Fruit fly (Drosophila melanogaster) whole organism, embryonic: ENCODE data around the gene CG10345.

ENCODE experiments used
- Atf-2 ChIP-seq: fragments of 200-800 bp; sonication (Bioruptor generic); optimal IDR thresholded peaks from 2 replicates; lab custom pipeline; 2016; ENCODE audit warnings: missing biosample characterization, missing genetic modification characterization
- BtbVII ChIP-seq: fragments of 200-800 bp; sonication (Bioruptor generic); optimal IDR thresholded peaks from 3 replicates; lab custom pipeline; 2017; ENCODE audit warnings: missing biosample characterization, mild to moderate bottlenecking, missing genetic modification characterization
- CG1024 ChIP-seq: fragments of 200-800 bp; sonication (Bioruptor generic); IDR thresholded peaks from 2 replicates; pipeline ENCODE4 v1.3.6; 2022; ENCODE audit warnings: missing biosample characterization, missing genetic modification characterization
- CG10267 ChIP-seq: fragments of 200-800 bp; sonication (Bioruptor generic); optimal IDR thresholded peaks from 2 replicates; lab custom pipeline; 2018; ENCODE audit warnings: missing biosample characterization, mild to moderate bottlenecking, missing genetic modification characterization, moderate library complexity
- CG10431 ChIP-seq: fragments of 200-800 bp; sonication (Bioruptor generic); optimal IDR thresholded peaks from 3 replicates; lab custom pipeline; 2018; ENCODE audit warnings: missing biosample characterization, mild to moderate bottlenecking, missing genetic modification characterization
- CG10543 ChIP-seq: fragments of 200-800 bp; sonication (Bioruptor generic); optimal IDR thresholded peaks from 3 replicates; lab custom pipeline; 2017; ENCODE audit warnings: missing biosample characterization, mild to moderate bottlenecking, missing genetic modification characterization, moderate library complexity
- CG10979 ChIP-seq: fragments of 200-800 bp; sonication (Bioruptor generic); optimal IDR thresholded peaks from 2 replicates; lab custom pipeline; 2018; ENCODE audit warnings: missing biosample characterization, mild to moderate bottlenecking, missing genetic modification characterization, moderate library complexity
- CG11247 ChIP-seq: fragments of 200-800 bp; sonication (Bioruptor generic); IDR thresholded peaks from 2 replicates; pipeline ENCODE4 v1.3.6; 2022; ENCODE audit warnings: missing biosample characterization, missing genetic modification characterization
- CG11504 ChIP-seq: fragments of 200-800 bp; sonication (Bioruptor generic); optimal IDR thresholded peaks from 3 replicates; lab custom pipeline; 2019; ENCODE audit warnings: missing biosample characterization, mild to moderate bottlenecking, missing genetic modification characterization, moderate library complexity
- CG12299 ChIP-seq: fragments of 200-800 bp; sonication (Bioruptor generic); optimal IDR thresholded peaks from 2 replicates; lab custom pipeline; 2018; ENCODE audit warnings: missing biosample characterization, mild to moderate bottlenecking, missing genetic modification characterization
- CG12659 ChIP-seq: fragments of 200-800 bp; sonication (Bioruptor generic); optimal IDR thresholded peaks from 3 replicates; lab custom pipeline; 2017; ENCODE audit warnings: mild to moderate bottlenecking, missing biosample characterization, missing genetic modification reagents, missing genetic modification characterization
- CG15011 ChIP-seq: fragments of 200-800 bp; sonication (Bioruptor generic); optimal IDR thresholded peaks from 3 replicates; lab custom pipeline; 2018; ENCODE audit warnings: missing biosample characterization, mild to moderate bottlenecking, missing genetic modification characterization
- CG18599 ChIP-seq: fragments of 200-800 bp; sonication (Bioruptor generic); optimal IDR thresholded peaks from 3 replicates; lab custom pipeline; 2017; ENCODE audit warnings: missing biosample characterization, missing genetic modification characterization, mild to moderate bottlenecking, moderate library complexity, missing genetic modification reagents
- CG18764 ChIP-seq: fragments of 200-800 bp; sonication (Bioruptor generic); optimal IDR thresholded peaks from 3 replicates; lab custom pipeline; 2016; ENCODE audit warnings: missing biosample characterization, missing genetic modification characterization
- CG2199 ChIP-seq: fragments of 200-800 bp; sonication (Bioruptor generic); IDR thresholded peaks from 3 replicates; pipeline ENCODE4 v1.3.6; 2022; ENCODE audit warnings: missing biosample characterization, missing genetic modification characterization
- CG32532 ChIP-seq: fragments of 200-800 bp; sonication (Bioruptor generic); IDR thresholded peaks from 2 replicates; pipeline ENCODE4 v1.3.6; 2022; ENCODE audit warnings: missing biosample characterization, missing genetic modification characterization
- CG34376 ChIP-seq: fragments of 200-800 bp; sonication (Bioruptor generic); optimal IDR thresholded peaks from 2 replicates; lab custom pipeline; 2018; ENCODE audit warnings: missing biosample characterization, mild to moderate bottlenecking, missing genetic modification characterization
- CG9609 ChIP-seq: fragments of 200-800 bp; sonication (Bioruptor generic); optimal IDR thresholded peaks from 3 replicates; lab custom pipeline; 2016; ENCODE audit warnings: missing biosample characterization, missing genetic modification characterization
- CG9932 ChIP-seq: fragments of 200-800 bp; sonication (Bioruptor generic); IDR thresholded peaks from 2 replicates; pipeline ENCODE4 v1.3.6; 2022; ENCODE audit warnings: missing biosample characterization, missing genetic modification characterization
- CrebB ChIP-seq: fragments of 200-800 bp; sonication (Bioruptor generic); optimal IDR thresholded peaks from 3 replicates; lab custom pipeline; 2018; ENCODE audit warnings: missing biosample characterization, mild to moderate bottlenecking, missing genetic modification characterization
- Dbx ChIP-seq: fragments of 200-800 bp; sonication (Bioruptor generic); IDR thresholded peaks from 3 replicates; pipeline ENCODE4 v1.3.6; 2022; ENCODE audit warnings: missing biosample characterization, missing genetic modification characterization
- HmgD ChIP-seq: fragments of 200-800 bp; sonication (Bioruptor generic); optimal IDR thresholded peaks from 3 replicates; lab custom pipeline; 2016; ENCODE audit warnings: missing biosample characterization, missing genetic modification characterization
- Hr78 ChIP-seq, 2 experiments: fragments of 200-800 bp in 1 of 2; fragments of >200 bp in 1 of 2; sonication (Bioruptor generic) in 1 of 2; optimal IDR thresholded peaks; 2 replicates each; lab custom pipeline; 2017 to 2019; ENCODE audit warnings: missing biosample characterization in 2 of 2, missing genetic modification characterization in 2 of 2, mild to moderate bottlenecking in 1 of 2, moderate library complexity in 1 of 2
- Lpt ChIP-seq: fragments of >200 bp; optimal IDR thresholded peaks from 2 replicates; lab custom pipeline; 2018; ENCODE audit warnings: missing biosample characterization, missing genetic modification characterization
- Optix ChIP-seq: fragments of 200-800 bp; sonication (Bioruptor generic); IDR thresholded peaks from 3 replicates; pipeline ENCODE4 v1.3.6; 2022; ENCODE audit warnings: missing biosample characterization, missing genetic modification characterization
- TFAM ChIP-seq: fragments of 200-800 bp; sonication (Bioruptor generic); optimal IDR thresholded peaks from 2 replicates; lab custom pipeline; 2017; ENCODE audit warnings: missing biosample characterization, missing genetic modification characterization, inconsistent platforms
- abd-A ChIP-seq: fragments of 200-800 bp; sonication (Bioruptor generic); optimal IDR thresholded peaks from 3 replicates; lab custom pipeline; 2019; ENCODE audit warnings: missing biosample characterization, mild to moderate bottlenecking, missing genetic modification characterization, moderate library complexity
- ac ChIP-seq: fragments of 200-800 bp; sonication (Bioruptor generic); optimal IDR thresholded peaks from 3 replicates; lab custom pipeline; 2017; ENCODE audit warnings: missing biosample characterization, mild to moderate bottlenecking, missing genetic modification characterization
- ap ChIP-seq: fragments of 200-800 bp; sonication (Bioruptor generic); IDR thresholded peaks from 2 replicates; pipeline ENCODE4 v1.3.6; 2022; ENCODE audit warnings: missing biosample characterization, missing genetic modification characterization
- bcd ChIP-seq: fragments of 200-800 bp; sonication (Bioruptor generic); optimal IDR thresholded peaks from 2 replicates; lab custom pipeline; 2017; ENCODE audit warnings: missing biosample characterization, mild to moderate bottlenecking, missing genetic modification characterization
- btn ChIP-seq: fragments of 200-800 bp; sonication (Bioruptor generic); optimal IDR thresholded peaks from 2 replicates; lab custom pipeline; 2016; ENCODE audit warnings: missing biosample characterization, missing genetic modification characterization
- chinmo ChIP-seq: fragments of 200-800 bp; sonication (Bioruptor generic); IDR thresholded peaks from 4 replicates; pipeline ENCODE4 v1.3.6; 2022; ENCODE audit warnings: missing biosample characterization, missing genetic modification characterization; ENCODE audit not compliant: partially characterized antibody
- eve ChIP-seq, 2 experiments: fragments of >200 bp; optimal IDR thresholded peaks; 2 replicates each; lab custom pipeline; 2017; ENCODE audit warnings: missing biosample characterization in 2 of 2, missing genetic modification characterization in 2 of 2
- fd102C ChIP-seq: fragments of 200-800 bp; sonication (Bioruptor generic); optimal IDR thresholded peaks from 2 replicates; lab custom pipeline; 2018; ENCODE audit warnings: missing biosample characterization, mild to moderate bottlenecking, missing genetic modification characterization, moderate library complexity
- fd96Cb ChIP-seq: fragments of 200-800 bp; sonication (Bioruptor generic); optimal IDR thresholded peaks from 2 replicates; lab custom pipeline; 2018; ENCODE audit warnings: missing biosample characterization, mild to moderate bottlenecking, missing genetic modification characterization, moderate library complexity
- gem ChIP-seq: fragments of 200-800 bp; sonication (Bioruptor generic); optimal IDR thresholded peaks from 2 replicates; lab custom pipeline; 2019; ENCODE audit warnings: missing biosample characterization, mild to moderate bottlenecking, missing genetic modification characterization, moderate library complexity
- gt ChIP-seq: fragments of 200-800 bp; sonication (Bioruptor generic); IDR thresholded peaks from 2 replicates; pipeline ENCODE4 v1.3.6; 2022; ENCODE audit warnings: missing biosample characterization, missing genetic modification characterization
- jumu ChIP-seq: fragments of 200-800 bp; sonication (Bioruptor generic); optimal IDR thresholded peaks from 3 replicates; lab custom pipeline; 2016; ENCODE audit warnings: missing biosample characterization, missing genetic modification characterization
- kni ChIP-seq: fragments of 200-800 bp; sonication (Bioruptor generic); optimal IDR thresholded peaks from 3 replicates; lab custom pipeline; 2017; ENCODE audit warnings: mild to moderate bottlenecking, missing biosample characterization, missing genetic modification reagents, missing genetic modification characterization
- lab ChIP-seq: fragments of 200-800 bp; sonication (Bioruptor generic); optimal IDR thresholded peaks from 3 replicates; lab custom pipeline; 2017; ENCODE audit warnings: missing biosample characterization, missing genetic modification characterization, mild to moderate bottlenecking, moderate library complexity, missing genetic modification reagents
- lilli ChIP-seq: fragments of 200-800 bp; sonication (Bioruptor generic); optimal IDR thresholded peaks from 3 replicates; lab custom pipeline; 2016; ENCODE audit warnings: missing biosample characterization, missing genetic modification characterization
- lola ChIP-seq, 3 experiments: fragments of >200 bp in 2 of 3; fragments of 200-800 bp in 1 of 3; sonication (Bioruptor generic) in 1 of 3; optimal IDR thresholded peaks; 2 replicates each; lab custom pipeline; 2017 to 2019; ENCODE audit warnings: missing biosample characterization in 3 of 3, missing genetic modification characterization in 3 of 3, mild to moderate bottlenecking in 1 of 3, moderate library complexity in 1 of 3
- psq ChIP-seq: fragments of 200-800 bp; sonication (Bioruptor generic); optimal IDR thresholded peaks from 2 replicates; lab custom pipeline; 2017; ENCODE audit warnings: missing biosample characterization, missing genetic modification characterization
- schlank ChIP-seq: fragments of 200-800 bp; sonication (Bioruptor generic); optimal IDR thresholded peaks from 2 replicates; lab custom pipeline; 2018; ENCODE audit warnings: missing biosample characterization, mild to moderate bottlenecking, missing genetic modification characterization
- sens-2 ChIP-seq: fragments of 200-800 bp; sonication (Bioruptor generic); IDR thresholded peaks from 2 replicates; pipeline ENCODE4 v1.3.6; 2022; ENCODE audit warnings: missing biosample characterization, missing genetic modification characterization
- seq ChIP-seq: fragments of 200-800 bp; sonication (Bioruptor generic); IDR thresholded peaks from 2 replicates; pipeline ENCODE4 v1.3.6; 2022; ENCODE audit warnings: missing biosample characterization, missing genetic modification characterization
- sim ChIP-seq: fragments of 200-800 bp; sonication (Bioruptor generic); IDR thresholded peaks from 2 replicates; pipeline ENCODE4 v1.3.6; 2022; ENCODE audit warnings: missing biosample characterization, missing genetic modification characterization
- slou ChIP-seq: fragments of 200-800 bp; sonication (Bioruptor generic); optimal IDR thresholded peaks from 3 replicates; lab custom pipeline; 2016; ENCODE audit warnings: missing biosample characterization, missing genetic modification characterization
- trem ChIP-seq: fragments of 200-800 bp; optimal IDR thresholded peaks from 3 replicates; lab custom pipeline; 2019; ENCODE audit warnings: missing biosample characterization, mild to moderate bottlenecking, missing genetic modification characterization, moderate library complexity
- vnd ChIP-seq: fragments of 200-800 bp; sonication (Bioruptor generic); IDR thresholded peaks from 3 replicates; pipeline ENCODE4 v1.3.6; 2022; ENCODE audit warnings: missing biosample characterization, missing genetic modification characterization; ENCODE audit not compliant: partially characterized antibody
- vvl ChIP-seq: fragments of 200-800 bp; sonication (Bioruptor generic); IDR thresholded peaks from 2 replicates; pipeline ENCODE4 v1.3.6; 2022; ENCODE audit warnings: missing biosample characterization, missing genetic modification characterization

The CG10345 gene

dm6 chr3R:16614241-16614640 is 9.6 kb upstream of the CG10345 start, which contains the start of gene CG10340 (continued):
- no peak for TF ChIP-seq bcd (GFP tag; lab: Kevin White, UChicago)
- TF ChIP-seq CG10543 (GFP tag; lab: Kevin White, UChicago), result no peak
- TF ChIP-seq CG2199 (GFP tag; lab: Robert Waterston, UW), result no peak
- peak; percentile 72; the same call in 2 of the 3 replicates for TF ChIP-seq vnd
- no peak for TF ChIP-seq Hr78 (GFP tag; optimal IDR thresholded peaks at IDR 0.05; lab: Kevin White, UChicago)
- no peak for TF ChIP-seq CG18599 (GFP tag; lab: Kevin White, UChicago)
- no peak for TF ChIP-seq btn (GFP tag; lab: Kevin White, UChicago)
- TF ChIP-seq HmgD (GFP tag; lab: Kevin White, UChicago), result no peak
- no peak for TF ChIP-seq CrebB (tag; lab: Kevin White, UChicago)
- TF ChIP-seq fd96Cb (tag; lab: Kevin White, UChicago), result no peak
- 0 out of 4 replicates have a peak, but pooled peaks have one; percentile 64 for TF ChIP-seq chinmo (GFP tag; lab: Robert Waterston, UW)
- no peak for TF ChIP-seq lola (GFP tag; optimal IDR thresholded peaks at IDR 0.05; lab: Kevin White, UChicago)
- peak; percentile 45 for TF ChIP-seq CG12659 (GFP tag; lab: Kevin White, UChicago)
- no peak for TF ChIP-seq CG1024 (GFP tag; lab: Robert Waterston, UW)
- TF ChIP-seq jumu (GFP tag; lab: Kevin White, UChicago), result no peak
- no peak for TF ChIP-seq TFAM (GFP tag; lab: Kevin White, UChicago)
- no peak for TF ChIP-seq kni (GFP tag; lab: Kevin White, UChicago)
- peak; percentile 43; the same call in 1 of the 3 replicates for TF ChIP-seq Dbx (GFP tag; lab: Robert Waterston, UW)
- TF ChIP-seq trem, result peak; percentile 47
- TF ChIP-seq Optix, result no peak
- TF ChIP-seq CG11504 (tag; lab: Kevin White, UChicago), result no peak
- TF ChIP-seq slou (GFP tag; lab: Kevin White, UChicago), result no peak
- peak; percentile 17 for TF ChIP-seq CG10267 (tag; lab: Kevin White, UChicago)
- no peak for TF ChIP-seq abd-A
- no peak for TF ChIP-seq Atf-2 (GFP tag; lab: Kevin White, UChicago)
- TF ChIP-seq gem (tag; lab: Kevin White, UChicago), result no peak
- TF ChIP-seq CG12299, result no peak
- TF ChIP-seq CG32532 (GFP tag; lab: Robert Waterston, UW), result 0 out of 2 replicates have a peak, but pooled peaks have one; percentile 39
- no peak for TF ChIP-seq CG10431 (GFP tag; lab: Kevin White, UChicago)
- no peak; the same call in 1 of the 2 replicates for TF ChIP-seq CG9932 (GFP tag; lab: Robert Waterston, UW)
- TF ChIP-seq sim (GFP tag; lab: Robert Waterston, UW), result no peak
- no peak for TF ChIP-seq CG10979 (tag; lab: Kevin White, UChicago)
- TF ChIP-seq psq (GFP tag; lab: Kevin White, UChicago), result no peak
- no peak for TF ChIP-seq lab (GFP tag; lab: Kevin White, UChicago)
- TF ChIP-seq seq, result no peak
- TF ChIP-seq CG34376 (GFP tag; lab: Kevin White, UChicago), result no peak
- TF ChIP-seq schlank (tag; lab: Kevin White, UChicago), result no peak
- no peak for TF ChIP-seq eve (GFP tag; optimal IDR thresholded peaks at IDR 0.05; lab: Kevin White, UChicago)
- TF ChIP-seq BtbVII (GFP tag; lab: Kevin White, UChicago), result no peak
- no peak for TF ChIP-seq fd102C (GFP tag; lab: Kevin White, UChicago)
- peak; percentile 3 for TF ChIP-seq CG18764 (GFP tag; lab: Kevin White, UChicago)
- peak; percentile 64 for TF ChIP-seq vvl (GFP tag; lab: Robert Waterston, UW)
- no peak for TF ChIP-seq Lpt (GFP tag; lab: Kevin White, UChicago)
- TF ChIP-seq CG9609 (GFP tag; lab: Kevin White, UChicago), result no peak
- TF ChIP-seq gt (GFP tag; lab: Robert Waterston, UW), result no peak
- TF ChIP-seq sens-2, result no peak
- TF ChIP-seq lilli (GFP tag; lab: Kevin White, UChicago), result peak; percentile 31
- TF ChIP-seq CG11247 (GFP tag; lab: Robert Waterston, UW), result no peak
- TF ChIP-seq CG15011, result no peak
- no peak for TF ChIP-seq ap
- TF ChIP-seq ac (GFP tag; lab: Kevin White, UChicago), result no peak
